Fruit fly (Drosophila melanogaster) whole organism, embryonic: ENCODE data around the gene Ccn.

Source experiments
- B-H2 ChIP-seq: fragments of 200-800 bp; sonication (Bioruptor generic); optimal IDR thresholded peaks from 2 replicates; lab custom pipeline; 2018; ENCODE audit warnings: missing biosample characterization, mild to moderate bottlenecking, missing genetic modification characterization
- CG10267 ChIP-seq: fragments of 200-800 bp; sonication (Bioruptor generic); optimal IDR thresholded peaks from 2 replicates; lab custom pipeline; 2018; ENCODE audit warnings: missing biosample characterization, mild to moderate bottlenecking, missing genetic modification characterization, moderate library complexity
- CG10431 ChIP-seq: fragments of 200-800 bp; sonication (Bioruptor generic); optimal IDR thresholded peaks from 3 replicates; lab custom pipeline; 2018; ENCODE audit warnings: missing biosample characterization, mild to moderate bottlenecking, missing genetic modification characterization
- CG10654 ChIP-seq: fragments of 200-800 bp; sonication (Bioruptor generic); optimal IDR thresholded peaks from 2 replicates; lab custom pipeline; 2016; ENCODE audit warnings: missing biosample characterization, missing genetic modification characterization
- CG11398 ChIP-seq: fragments of 200-800 bp; sonication (Bioruptor generic); optimal IDR thresholded peaks from 2 replicates; lab custom pipeline; 2016; ENCODE audit warnings: missing biosample characterization, missing genetic modification characterization
- CG11695 ChIP-seq: fragments of 200-800 bp; sonication (Bioruptor generic); IDR thresholded peaks from 3 replicates; pipeline ENCODE4 v1.3.6; 2022; ENCODE audit warnings: missing biosample characterization, missing genetic modification characterization
- CG11696 ChIP-seq: fragments of 200-800 bp; sonication (Bioruptor generic); IDR thresholded peaks from 2 replicates; pipeline ENCODE4 v1.3.6; 2022; ENCODE audit warnings: missing biosample characterization, missing genetic modification characterization
- CG13296 ChIP-seq: fragments of 200-800 bp; sonication (Bioruptor generic); optimal IDR thresholded peaks from 3 replicates; lab custom pipeline; 2018; ENCODE audit warnings: missing biosample characterization, mild to moderate bottlenecking, missing genetic modification characterization
- CG14050 ChIP-seq: fragments of 200-800 bp; sonication (Bioruptor generic); IDR thresholded peaks from 3 replicates; pipeline ENCODE4 v1.3.6; 2022; ENCODE audit warnings: missing biosample characterization, missing genetic modification characterization
- CG14860 ChIP-seq: fragments of 200-800 bp; sonication (Bioruptor generic); IDR thresholded peaks from 3 replicates; pipeline ENCODE4 v1.3.6; 2022; ENCODE audit warnings: missing biosample characterization, missing genetic modification characterization; ENCODE audit not compliant: partially characterized antibody
- CG17328 ChIP-seq: fragments of 200-800 bp; sonication (Bioruptor generic); IDR thresholded peaks from 2 replicates; pipeline ENCODE4 v1.3.6; 2022; ENCODE audit warnings: missing biosample characterization, missing genetic modification characterization
- CG30020 ChIP-seq: fragments of 200-800 bp; optimal IDR thresholded peaks from 2 replicates; lab custom pipeline; 2019; ENCODE audit warnings: missing biosample characterization, mild to moderate bottlenecking, missing genetic modification characterization, moderate library complexity
- CG31224 ChIP-seq: fragments of 200-800 bp; sonication (Bioruptor generic); IDR thresholded peaks from 2 replicates; pipeline ENCODE4 v1.3.6; 2022; ENCODE audit warnings: missing biosample characterization, missing genetic modification characterization
- CG32772 ChIP-seq: fragments of 200-800 bp; sonication (Bioruptor generic); IDR thresholded peaks from 2 replicates; pipeline ENCODE4 v1.3.6; 2022; ENCODE audit warnings: missing biosample characterization, missing genetic modification characterization
- CG3847 ChIP-seq: fragments of 200-800 bp; sonication (Bioruptor generic); IDR thresholded peaks from 2 replicates; pipeline ENCODE4 v1.3.6; 2022; ENCODE audit warnings: missing biosample characterization, missing genetic modification characterization
- CG4730 ChIP-seq: fragments of 200-800 bp; sonication (Bioruptor generic); IDR thresholded peaks from 2 replicates; pipeline ENCODE4 v1.3.6; 2022; ENCODE audit warnings: missing biosample characterization, missing genetic modification characterization
- CG5245 ChIP-seq: fragments of 200-800 bp; sonication (Bioruptor generic); optimal IDR thresholded peaks from 3 replicates; lab custom pipeline; 2016; ENCODE audit warnings: missing biosample characterization, missing genetic modification characterization
- CG5953 ChIP-seq: fragments of 200-800 bp; sonication (Bioruptor generic); IDR thresholded peaks from 2 replicates; pipeline ENCODE4 v1.3.6; 2022; ENCODE audit warnings: missing biosample characterization, missing genetic modification characterization
- CG6175 ChIP-seq: fragments of 200-800 bp; sonication (Bioruptor generic); IDR thresholded peaks from 3 replicates; pipeline ENCODE4 v1.3.6; 2022; ENCODE audit warnings: missing biosample characterization, missing genetic modification characterization
- CG7786 ChIP-seq: fragments of 200-800 bp; sonication (Bioruptor generic); optimal IDR thresholded peaks from 2 replicates; lab custom pipeline; 2016; ENCODE audit warnings: missing biosample characterization, missing genetic modification characterization
- CG7839 ChIP-seq: fragments of 200-800 bp; sonication (Bioruptor generic); optimal IDR thresholded peaks from 3 replicates; lab custom pipeline; 2018; ENCODE audit warnings: missing biosample characterization, mild to moderate bottlenecking, missing genetic modification characterization, moderate library complexity
- Dek ChIP-seq: fragments of 200-800 bp; sonication (Bioruptor generic); optimal IDR thresholded peaks from 3 replicates; lab custom pipeline; 2019; ENCODE audit warnings: missing biosample characterization, mild to moderate bottlenecking, missing genetic modification characterization, moderate library complexity
- Fer1 ChIP-seq: fragments of 200-800 bp; sonication (Bioruptor generic); optimal IDR thresholded peaks from 2 replicates; lab custom pipeline; 2017; ENCODE audit warnings: missing biosample characterization, mild to moderate bottlenecking, missing genetic modification characterization
- HmgZ ChIP-seq: fragments of 200-800 bp; sonication (Bioruptor generic); optimal IDR thresholded peaks from 2 replicates; lab custom pipeline; 2018; ENCODE audit warnings: missing biosample characterization, mild to moderate bottlenecking, missing genetic modification characterization
- MBD-R2 ChIP-seq: fragments of 200-800 bp; sonication (Bioruptor generic); IDR thresholded peaks from 2 replicates; pipeline ENCODE4 v1.3.6; 2022; ENCODE audit warnings: missing biosample characterization, missing genetic modification characterization
- NFAT ChIP-seq: fragments of 200-800 bp; sonication (Bioruptor generic); IDR thresholded peaks from 2 replicates; pipeline ENCODE4 v1.3.6; 2022; ENCODE audit warnings: missing biosample characterization, missing genetic modification characterization
- Sry-β ChIP-seq: fragments of 200-800 bp; sonication (Bioruptor generic); optimal IDR thresholded peaks from 2 replicates; lab custom pipeline; 2018; ENCODE audit warnings: missing biosample characterization, mild to moderate bottlenecking, missing genetic modification characterization, moderate library complexity
- Trl ChIP-seq, 3 experiments: fragments of >200 bp in 2 of 3; fragments of 200-800 bp in 1 of 3; sonication (Bioruptor generic) in 1 of 3; optimal IDR thresholded peaks; 2 replicates in 1 of 3; 3 replicates in 2 of 3; lab custom pipeline; 2016 to 2017; ENCODE audit warnings: missing biosample characterization in 1 of 3, missing genetic modification characterization in 1 of 3
- Usf ChIP-seq: fragments of 200-800 bp; sonication (Bioruptor generic); optimal IDR thresholded peaks from 2 replicates; lab custom pipeline; 2017; ENCODE audit warnings: missing genotype, missing biosample characterization, missing genetic modification characterization
- YL-1 ChIP-seq: fragments of 200-800 bp; sonication (Bioruptor generic); optimal IDR thresholded peaks from 3 replicates; lab custom pipeline; 2017; ENCODE audit warnings: missing biosample characterization, mild to moderate bottlenecking, missing genetic modification characterization
- ac ChIP-seq: fragments of 200-800 bp; sonication (Bioruptor generic); optimal IDR thresholded peaks from 3 replicates; lab custom pipeline; 2017; ENCODE audit warnings: missing biosample characterization, mild to moderate bottlenecking, missing genetic modification characterization
- bigmax ChIP-seq: fragments of 200-800 bp; sonication (Bioruptor generic); optimal IDR thresholded peaks from 2 replicates; lab custom pipeline; 2018; ENCODE audit warnings: missing biosample characterization, mild to moderate bottlenecking, missing genetic modification characterization
- cas ChIP-seq: fragments of 200-800 bp; sonication (Bioruptor generic); IDR thresholded peaks from 2 replicates; pipeline ENCODE4 v1.3.6; 2022; ENCODE audit warnings: missing biosample characterization, missing genetic modification characterization
- dm ChIP-seq: fragments of 200-800 bp; sonication (Bioruptor generic); optimal IDR thresholded peaks from 3 replicates; lab custom pipeline; 2016; ENCODE audit warnings: missing biosample characterization, missing genetic modification characterization
- fu2 ChIP-seq: fragments of 200-800 bp; sonication (Bioruptor generic); optimal IDR thresholded peaks from 2 replicates; lab custom pipeline; 2016; ENCODE audit warnings: missing biosample characterization, missing genetic modification characterization
- gcm ChIP-seq: fragments of 200-800 bp; sonication (Bioruptor generic); optimal IDR thresholded peaks from 2 replicates; lab custom pipeline; 2019; ENCODE audit warnings: missing biosample characterization, mild to moderate bottlenecking, missing genetic modification characterization, moderate library complexity
- ind ChIP-seq: fragments of 200-800 bp; sonication (Bioruptor generic); optimal IDR thresholded peaks from 3 replicates; lab custom pipeline; 2016; ENCODE audit warnings: missing biosample characterization, missing genetic modification characterization
- lab ChIP-seq: fragments of 200-800 bp; sonication (Bioruptor generic); optimal IDR thresholded peaks from 3 replicates; lab custom pipeline; 2017; ENCODE audit warnings: missing biosample characterization, missing genetic modification characterization, mild to moderate bottlenecking, moderate library complexity, missing genetic modification reagents
- luna ChIP-seq: fragments of 200-800 bp; sonication (Bioruptor generic); optimal IDR thresholded peaks from 2 replicates; lab custom pipeline; 2016; ENCODE audit warnings: missing biosample characterization, missing genetic modification characterization
- nerfin-1 ChIP-seq: fragments of 200-800 bp; sonication (Bioruptor generic); optimal IDR thresholded peaks from 3 replicates; lab custom pipeline; 2019; ENCODE audit warnings: missing biosample characterization, mild to moderate bottlenecking, missing genetic modification characterization, moderate library complexity
- nmo ChIP-seq: fragments of 200-800 bp; sonication (Bioruptor generic); optimal IDR thresholded peaks from 2 replicates; lab custom pipeline; 2018; ENCODE audit warnings: missing biosample characterization, mild to moderate bottlenecking, missing genetic modification characterization, moderate library complexity
- pan ChIP-seq, 4 experiments: fragments of >200 bp in 3 of 4; fragments of 200-800 bp in 1 of 4; sonication (Bioruptor generic) in 1 of 4; optimal IDR thresholded peaks in 3 of 4; IDR thresholded peaks in 1 of 4; 2 replicates each; pipeline versions ENCODE4 v1.3.6 to Lab custom; 2017 to 2022; ENCODE audit warnings: missing biosample characterization in 2 of 4, missing genetic modification characterization in 2 of 4, mixed read lengths in 1 of 4
- ro ChIP-seq: fragments of 200-800 bp; sonication (Bioruptor generic); IDR thresholded peaks from 2 replicates; pipeline ENCODE4 v1.3.6; 2022; ENCODE audit warnings: missing biosample characterization, missing genetic modification characterization
- salm ChIP-seq: fragments of 200-800 bp; sonication (Bioruptor generic); optimal IDR thresholded peaks from 2 replicates; lab custom pipeline; 2018; ENCODE audit warnings: missing biosample characterization, mild to moderate bottlenecking, missing genetic modification characterization
- scrt ChIP-seq: fragments of 200-800 bp; sonication (Bioruptor generic); optimal IDR thresholded peaks from 2 replicates; lab custom pipeline; 2018; ENCODE audit warnings: missing biosample characterization, mild to moderate bottlenecking, missing genetic modification characterization, moderate library complexity
- slou ChIP-seq: fragments of 200-800 bp; sonication (Bioruptor generic); optimal IDR thresholded peaks from 3 replicates; lab custom pipeline; 2016; ENCODE audit warnings: missing biosample characterization, missing genetic modification characterization
- sqz ChIP-seq: fragments of 200-800 bp; sonication (Bioruptor generic); optimal IDR thresholded peaks from 3 replicates; lab custom pipeline; 2018; ENCODE audit warnings: missing biosample characterization, mild to moderate bottlenecking, missing genetic modification characterization
- vvl ChIP-seq: fragments of 200-800 bp; sonication (Bioruptor generic); IDR thresholded peaks from 2 replicates; pipeline ENCODE4 v1.3.6; 2022; ENCODE audit warnings: missing biosample characterization, missing genetic modification characterization

Gene Ccn

DNA sequence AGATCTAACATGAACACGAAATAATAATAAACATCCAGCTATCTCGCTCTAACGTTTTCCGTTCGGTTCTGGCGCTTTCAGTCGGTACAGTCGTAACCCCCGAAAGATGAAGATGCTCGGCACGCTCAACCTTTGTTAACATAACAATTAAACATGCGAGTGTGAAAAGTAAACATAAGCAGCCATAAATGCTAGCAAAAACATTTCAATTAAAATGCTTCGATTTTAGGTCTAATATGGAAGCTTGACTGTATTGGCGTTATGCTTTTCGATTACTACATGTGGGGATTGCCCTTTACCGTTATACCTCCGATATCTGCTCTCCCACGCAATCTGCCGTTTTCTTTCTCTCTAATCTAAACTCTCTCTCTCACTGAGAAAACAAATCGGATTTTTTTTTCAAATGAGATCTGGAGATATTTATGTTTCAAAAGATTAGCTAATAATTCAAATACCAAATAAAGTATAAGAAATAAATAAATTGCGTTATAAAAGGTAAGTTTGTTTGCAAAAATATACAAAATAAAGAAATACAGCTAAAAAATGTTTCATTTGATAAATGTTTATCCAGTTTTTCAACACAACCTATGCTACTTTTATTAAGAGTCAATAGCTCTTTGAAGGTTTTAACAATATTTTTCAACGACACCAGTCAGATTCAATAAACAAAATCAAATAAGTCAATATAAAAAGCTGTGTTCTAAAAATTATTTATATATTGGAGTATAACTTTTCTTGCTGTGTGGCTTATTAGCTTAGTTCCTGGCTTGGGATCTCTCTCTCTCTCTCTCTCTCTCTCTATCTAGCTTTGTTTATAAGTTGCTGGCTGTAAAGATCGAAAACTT is 31.2 kb upstream of the Ccn start (continued):
- TF ChIP-seq fu2: peak; percentile 92
- peak; percentile 96 for TF ChIP-seq lab (GFP tag; lab: Kevin White, UChicago)
- TF ChIP-seq CG11696 (GFP tag; lab: Robert Waterston, UW): peak; percentile 80
- no peak for TF ChIP-seq Sry-β (GFP tag; lab: Kevin White, UChicago)
- peak; percentile 40 for TF ChIP-seq ac (GFP tag; lab: Kevin White, UChicago)
- TF ChIP-seq NFAT (GFP tag; lab: Robert Waterston, UW): peak; percentile 97
- peak; percentile 79 for TF ChIP-seq CG13296 (GFP tag; lab: Kevin White, UChicago)
- peak; percentile 45 for TF ChIP-seq Usf (GFP tag; lab: Kevin White, UChicago)
- peak; percentile 86 for TF ChIP-seq CG4730 (GFP tag; lab: Robert Waterston, UW)
- TF ChIP-seq nerfin-1: peak; percentile 43
- TF ChIP-seq nmo: peak; percentile 69
- TF ChIP-seq CG7839 (tag; lab: Kevin White, UChicago): peak; percentile 89
- TF ChIP-seq CG32772 (GFP tag; lab: Robert Waterston, UW): peak; percentile 92
- peak; percentile 93 for TF ChIP-seq CG17328 (GFP tag; lab: Robert Waterston, UW)
- peak; percentile 85 for TF ChIP-seq cas
- peak; percentile 50 to 72 for TF ChIP-seq Trl (optimal IDR thresholded peaks at IDR 0.05; lab: Kevin White, UChicago)
- peak; percentile 91 for TF ChIP-seq Trl (GFP tag; optimal IDR thresholded peaks at IDR 0.05; lab: Kevin White, UChicago)
- peak; percentile 30 for TF ChIP-seq sqz (GFP tag; lab: Kevin White, UChicago)
- peak; percentile 87 for TF ChIP-seq Dek (tag; lab: Kevin White, UChicago)
- peak; percentile 37 for TF ChIP-seq YL-1 (GFP tag; lab: Kevin White, UChicago)
- TF ChIP-seq CG5953: peak; percentile 84
- peak; percentile 89 for TF ChIP-seq MBD-R2 (GFP tag; lab: Robert Waterston, UW)
- peak; percentile 63 for TF ChIP-seq B-H2 (GFP tag; lab: Kevin White, UChicago)
- TF ChIP-seq slou: peak; percentile 77
- peak; percentile 32 for TF ChIP-seq CG10431 (GFP tag; lab: Kevin White, UChicago)
- TF ChIP-seq ind (GFP tag; lab: Kevin White, UChicago): peak; percentile 90
- peak; percentile 90 for TF ChIP-seq CG11695 (GFP tag; lab: Robert Waterston, UW)
- TF ChIP-seq bigmax (GFP tag; lab: Kevin White, UChicago): peak; percentile 65
- peak; percentile 6 for TF ChIP-seq CG30020 (tag; lab: Kevin White, UChicago)
- peak; percentile 85 for TF ChIP-seq CG14050 (GFP tag; lab: Robert Waterston, UW)
- TF ChIP-seq CG11398 (GFP tag; lab: Kevin White, UChicago): peak; percentile 82
- peak; percentile 90; the same call in 2 of the 3 replicates for TF ChIP-seq CG6175
- TF ChIP-seq luna (GFP tag; lab: Kevin White, UChicago): peak; percentile 91
- TF ChIP-seq HmgZ (tag; lab: Kevin White, UChicago): peak; percentile 93
- peak; percentile 76 for TF ChIP-seq salm (tag; lab: Kevin White, UChicago)
- no peak for TF ChIP-seq pan (optimal IDR thresholded peaks at IDR 0.05; lab: Kevin White, UChicago)
- TF ChIP-seq pan (GFP tag; optimal IDR thresholded peaks at IDR 0.05 in 1 of 2, IDR thresholded peaks at IDR 0.05 in 1 of 2): peak in 1 of 2 experiments; percentile 94
- TF ChIP-seq gcm (GFP tag; lab: Kevin White, UChicago): peak; percentile 60
- TF ChIP-seq vvl: peak; percentile 96
- TF ChIP-seq CG31224 (GFP tag; lab: Robert Waterston, UW): peak; percentile 91
- peak; percentile 74 for TF ChIP-seq CG10654 (GFP tag; lab: Kevin White, UChicago)
- no peak for TF ChIP-seq CG14860 (GFP tag; lab: Robert Waterston, UW)
- peak; percentile 85 for TF ChIP-seq CG5245 (GFP tag; lab: Kevin White, UChicago)
- peak; percentile 52 for TF ChIP-seq CG10267 (tag; lab: Kevin White, UChicago)
- peak; percentile 83 for TF ChIP-seq Fer1
- TF ChIP-seq scrt: peak; percentile 81
- TF ChIP-seq CG3847: peak; percentile 91
- TF ChIP-seq CG7786: peak; percentile 96
- TF ChIP-seq dm (GFP tag; lab: Kevin White, UChicago): peak; percentile 81
- peak; percentile 72 for TF ChIP-seq ro (GFP tag; lab: Robert Waterston, UW)
